Worm (Caenorhabditis elegans): ENCODE results near the gene R09D1.14.

R09D1.14 gene

ce11 chrII:9498589-9498988 is 39.2 kb upstream of the R09D1.14 start:
- TF ChIP-seq nhr-80 (tag; optimal IDR thresholded peaks at IDR 0.05) (peak; percentile 63), tbp1 (GFP tag; optimal IDR thresholded peaks at IDR 0.05) (peak; percentile 1), attf-3 (GFP tag; conservative IDR thresholded peaks at IDR 0.05) (no peak), atf-7 (tag; optimal IDR thresholded peaks at IDR 0.05) (peak; percentile 90), cebp-1 (GFP tag; IDR thresholded peaks at IDR 0.05) (no peak), cebp-1 (tag; optimal IDR thresholded peaks at IDR 0.05) (peak; percentile 11)

ce11 chrII:9497309-9497708 is 37.9 kb upstream of the R09D1.14 start:
- no peak for TF ChIP-seq sea-2 (GFP tag; IDR thresholded peaks at IDR 0.05)
- TF ChIP-seq madf-10 (tag; optimal IDR thresholded peaks at IDR 0.05): no peak
- TF ChIP-seq cebp-1 (GFP tag; IDR thresholded peaks at IDR 0.05): peak; percentile 69; the same call in 1 of the 2 replicates
- peak; percentile 95 for TF ChIP-seq cebp-1 (tag; optimal IDR thresholded peaks at IDR 0.05)
- 0 out of 2 replicates have a peak, but pooled peaks have one; percentile 26 for TF ChIP-seq dox-1 (GFP tag; IDR thresholded peaks at IDR 0.05)
- no peak for TF ChIP-seq lin-35 (GFP tag; optimal IDR thresholded peaks at IDR 0.05)
- peak; percentile 18 for TF ChIP-seq somi-1 (GFP tag; optimal IDR thresholded peaks at IDR 0.05)
- no peak for TF ChIP-seq sptf-2 (GFP tag; optimal IDR thresholded peaks at IDR 0.05)

- TF ChIP-seq F55B11.4 (tag; optimal IDR thresholded peaks at IDR 0.05; ENCODE audit: borderline replicate concordance, insufficient read depth) (no peak), rpc-1 (optimal IDR thresholded peaks at IDR 0.05) (no peak), rpc-1 (tag; optimal IDR thresholded peaks at IDR 0.05) (no peak), somi-1 (GFP tag; optimal IDR thresholded peaks at IDR 0.05) (peak; percentile 43), K11D2.4 (GFP tag; IDR thresholded peaks at IDR 0.05) (0 out of 2 replicates have a peak, but pooled peaks have one; percentile 33), lin-40 (tag; optimal IDR thresholded peaks at IDR 0.05) (peak; percentile 47)
Measured at ce11 chrII:9493242-9494058, 34.1 kb upstream of the R09D1.14 start.

ce11 chrII:9491045-9491444 is 31.7 kb upstream of the R09D1.14 start:
- TF ChIP-seq hmg-1.2 (GFP tag; IDR thresholded peaks at IDR 0.05) (peak; percentile 89), Y53F4B.3 (GFP tag; IDR thresholded peaks at IDR 0.05) (no peak), hrde-1 (tag; optimal IDR thresholded peaks at IDR 0.05; ENCODE audit: borderline replicate concordance) (no peak), lin-26 (GFP tag; IDR thresholded peaks at IDR 0.05) (0 out of 2 replicates have a peak, but pooled peaks have one; percentile 39), bed-2 (GFP tag; IDR thresholded peaks at IDR 0.05) (0 out of 2 replicates have a peak, but pooled peaks have one; percentile 6)

- TF ChIP-seq akir-1 (GFP tag; optimal IDR thresholded peaks at IDR 0.05) (no peak), aptf-2 (GFP tag; conservative IDR thresholded peaks at IDR 0.05) (no peak), D2030.7 (GFP tag; IDR thresholded peaks at IDR 0.05) (no peak), B0336.3 (GFP tag; IDR thresholded peaks at IDR 0.05) (no peak), lsl-1 (GFP tag; optimal IDR thresholded peaks at IDR 0.05) (no peak), ztf-25 (GFP tag; IDR thresholded peaks at IDR 0.05) (no peak), tlf-1 (GFP tag; optimal IDR thresholded peaks at IDR 0.05) (no peak), him-1 (tag; optimal IDR thresholded peaks at IDR 0.05) (no peak), ztf-18 (tag; optimal IDR thresholded peaks at IDR 0.05) (no peak), madf-3 (GFP tag; IDR thresholded peaks at IDR 0.05) (no peak), dpl-1 (GFP tag; optimal IDR thresholded peaks at IDR 0.05) (no peak)
Measured at ce11 chrII:9490589-9490988, 31.2 kb upstream of the R09D1.14 start.

All from whole organism, young adult.